Fruit fly (Drosophila melanogaster): Measurements from ENCODE around the gene DCTN5-p25.

dm6 chr2L:15035366-15035765, 29.8 kb downstream of the DCTN5-p25 start, which contains the start of gene yellow-c:
- TF ChIP-seq Blimp-1 (GFP tag; optimal IDR thresholded peaks at IDR 0.05) (no peak), fd85E (GFP tag; optimal IDR thresholded peaks at IDR 0.05) (no peak), CG6276 (GFP tag; optimal IDR thresholded peaks at IDR 0.05) (no peak), Sox15 (GFP tag; optimal IDR thresholded peaks at IDR 0.05) (no peak), pdm3 (GFP tag; optimal IDR thresholded peaks at IDR 0.05) (no peak), CG9139 (GFP tag; optimal IDR thresholded peaks at IDR 0.05) (no peak), CG6792 (GFP tag; optimal IDR thresholded peaks at IDR 0.05) (no peak)
